Fruit fly (Drosophila melanogaster) whole organism, embryonic: Measurements from ENCODE around the gene CG14229.

Experiments
- BEAF-32 ChIP-seq: fragments of 200-800 bp; sonication (Bioruptor generic); optimal IDR thresholded peaks from 3 replicates; lab custom pipeline; 2017; ENCODE audit warnings: missing biosample characterization, missing genetic modification characterization, mild to moderate bottlenecking, moderate library complexity, missing genetic modification reagents
- CG1024 ChIP-seq: fragments of 200-800 bp; sonication (Bioruptor generic); IDR thresholded peaks from 2 replicates; pipeline ENCODE4 v1.3.6; 2022; ENCODE audit warnings: missing biosample characterization, missing genetic modification characterization
- CG10274 ChIP-seq: fragments of 200-800 bp; sonication (Bioruptor generic); optimal IDR thresholded peaks from 3 replicates; lab custom pipeline; 2017; ENCODE audit warnings: missing biosample characterization, mild to moderate bottlenecking, missing genetic modification characterization
- CG10543 ChIP-seq: fragments of 200-800 bp; sonication (Bioruptor generic); optimal IDR thresholded peaks from 3 replicates; lab custom pipeline; 2017; ENCODE audit warnings: missing biosample characterization, mild to moderate bottlenecking, missing genetic modification characterization, moderate library complexity
- CG11085 ChIP-seq: fragments of 200-800 bp; sonication (Bioruptor generic); IDR thresholded peaks from 2 replicates; pipeline ENCODE4 v1.3.6; 2022; ENCODE audit warnings: missing biosample characterization, missing genetic modification characterization
- CG12071 ChIP-seq: fragments of 200-800 bp; sonication (Bioruptor generic); optimal IDR thresholded peaks from 3 replicates; lab custom pipeline; 2018; ENCODE audit warnings: missing biosample characterization, mild to moderate bottlenecking, missing genetic modification characterization
- CG12104 ChIP-seq: fragments of 200-800 bp; sonication (Bioruptor generic); optimal IDR thresholded peaks from 3 replicates; lab custom pipeline; 2016; ENCODE audit warnings: missing biosample characterization, missing genetic modification characterization
- CG13894 ChIP-seq: fragments of 200-800 bp; sonication (Bioruptor generic); optimal IDR thresholded peaks from 3 replicates; lab custom pipeline; 2018; ENCODE audit warnings: missing biosample characterization, mild to moderate bottlenecking, missing genetic modification characterization, moderate library complexity
- CG14014 ChIP-seq: fragments of 200-800 bp; sonication (Bioruptor generic); IDR thresholded peaks from 2 replicates; pipeline ENCODE4 v1.3.6; 2022; ENCODE audit warnings: missing biosample characterization, missing genetic modification characterization
- CG14441 ChIP-seq: fragments of 200-800 bp; sonication (Bioruptor generic); IDR thresholded peaks from 2 replicates; pipeline ENCODE4 v1.3.6; 2022; ENCODE audit warnings: missing biosample characterization, missing genetic modification characterization
- CG15073 ChIP-seq: fragments of 200-800 bp; sonication (Bioruptor generic); optimal IDR thresholded peaks from 2 replicates; lab custom pipeline; 2016; ENCODE audit warnings: missing biosample characterization, missing genetic modification characterization
- CG2875 ChIP-seq: fragments of 200-800 bp; sonication (Bioruptor generic); optimal IDR thresholded peaks from 2 replicates; lab custom pipeline; 2017; ENCODE audit warnings: missing biosample characterization, mild to moderate bottlenecking, missing genetic modification characterization, missing genetic modification reagents
- CG31388 ChIP-seq: fragments of 200-800 bp; sonication (Bioruptor generic); optimal IDR thresholded peaks from 2 replicates; lab custom pipeline; 2016; ENCODE audit warnings: missing biosample characterization, missing genetic modification characterization
- CG32532 ChIP-seq: fragments of 200-800 bp; sonication (Bioruptor generic); IDR thresholded peaks from 2 replicates; pipeline ENCODE4 v1.3.6; 2022; ENCODE audit warnings: missing biosample characterization, missing genetic modification characterization
- CG33213 ChIP-seq: fragments of 200-800 bp; sonication (Bioruptor generic); optimal IDR thresholded peaks from 3 replicates; lab custom pipeline; 2016; ENCODE audit warnings: missing biosample characterization, missing genetic modification characterization
- CG3726 ChIP-seq: fragments of 200-800 bp; sonication (Bioruptor generic); IDR thresholded peaks from 3 replicates; pipeline ENCODE4, ENCODE4 v1.3.6; 2022; ENCODE audit warnings: missing biosample characterization, missing genetic modification characterization
- CG7556 ChIP-seq: fragments of 200-800 bp; sonication (Bioruptor generic); optimal IDR thresholded peaks from 2 replicates; lab custom pipeline; 2017; ENCODE audit warnings: missing biosample characterization, mild to moderate bottlenecking, missing genetic modification characterization
- CG8478 ChIP-seq: fragments of >200 bp; optimal IDR thresholded peaks from 2 replicates; lab custom pipeline; 2018
- CG9876 ChIP-seq: fragments of 200-800 bp; sonication (Bioruptor generic); optimal IDR thresholded peaks from 2 replicates; lab custom pipeline; 2016; ENCODE audit warnings: missing biosample characterization, missing genetic modification characterization
- Eip74EF ChIP-seq, 2 experiments: fragments of 200-800 bp in 1 of 2; fragments of >200 bp in 1 of 2; sonication (Bioruptor generic) in 1 of 2; optimal IDR thresholded peaks; 2 replicates each; lab custom pipeline; 2017 to 2019; ENCODE audit warnings: missing biosample characterization in 2 of 2, missing genetic modification characterization in 2 of 2, mild to moderate bottlenecking in 1 of 2, moderate library complexity in 1 of 2
- Elba2 ChIP-seq: fragments of 200-800 bp; sonication (Bioruptor generic); optimal IDR thresholded peaks from 3 replicates; lab custom pipeline; 2016; ENCODE audit warnings: missing biosample characterization, missing genetic modification characterization
- Lim3 ChIP-seq: fragments of 200-800 bp; sonication (Bioruptor generic); IDR thresholded peaks from 2 replicates; pipeline ENCODE4 v1.3.6; 2022; ENCODE audit warnings: missing biosample characterization, missing genetic modification characterization
- MESR4 ChIP-seq: fragments of 200-800 bp; sonication (Bioruptor generic); optimal IDR thresholded peaks from 2 replicates; lab custom pipeline; 2018; ENCODE audit warnings: missing biosample characterization, mild to moderate bottlenecking, missing genetic modification characterization, moderate library complexity
- Nf-YC ChIP-seq: fragments of 200-800 bp; optimal IDR thresholded peaks from 3 replicates; lab custom pipeline; 2019; ENCODE audit warnings: missing biosample characterization, mild to moderate bottlenecking, missing genetic modification characterization, moderate library complexity
- Side ChIP-seq: fragments of 200-800 bp; sonication (Bioruptor generic); optimal IDR thresholded peaks from 2 replicates; lab custom pipeline; 2016; ENCODE audit warnings: missing biosample characterization, missing genetic modification characterization
- Sin3A ChIP-seq: fragments of >200 bp; optimal IDR thresholded peaks from 2 replicates; lab custom pipeline; 2018
- bigmax ChIP-seq: fragments of 200-800 bp; sonication (Bioruptor generic); optimal IDR thresholded peaks from 2 replicates; lab custom pipeline; 2018; ENCODE audit warnings: missing biosample characterization, mild to moderate bottlenecking, missing genetic modification characterization
- cad ChIP-seq: fragments of >200 bp; optimal IDR thresholded peaks from 2 replicates; lab custom pipeline; 2017; ENCODE audit warnings: missing biosample characterization, missing genetic modification characterization
- cas ChIP-seq: fragments of 200-800 bp; sonication (Bioruptor generic); IDR thresholded peaks from 2 replicates; pipeline ENCODE4 v1.3.6; 2022; ENCODE audit warnings: missing biosample characterization, missing genetic modification characterization
- caup ChIP-seq: fragments of 200-800 bp; sonication (Bioruptor generic); optimal IDR thresholded peaks from 3 replicates; lab custom pipeline; 2017; ENCODE audit warnings: missing biosample characterization, mild to moderate bottlenecking, missing genetic modification characterization, moderate library complexity; ENCODE audit not compliant: severe bottlenecking
- cg ChIP-seq: fragments of 200-800 bp; sonication (Bioruptor generic); optimal IDR thresholded peaks from 3 replicates; lab custom pipeline; 2019; ENCODE audit warnings: missing biosample characterization, mild to moderate bottlenecking, missing genetic modification characterization, moderate library complexity
- crp ChIP-seq, 2 experiments: fragments of 200-800 bp; sonication (Bioruptor generic); optimal IDR thresholded peaks; 2 replicates in 1 of 2; 3 replicates in 1 of 2; lab custom pipeline; 2017; ENCODE audit warnings: missing biosample characterization in 2 of 2, missing genetic modification characterization in 2 of 2, mild to moderate bottlenecking in 1 of 2, moderate library complexity in 1 of 2
- cwo ChIP-seq: fragments of 200-800 bp; sonication (Bioruptor generic); optimal IDR thresholded peaks from 3 replicates; lab custom pipeline; 2017; ENCODE audit warnings: missing biosample characterization, missing genetic modification characterization, mild to moderate bottlenecking, moderate library complexity, missing genetic modification reagents
- dan ChIP-seq: fragments of 200-800 bp; sonication (Bioruptor generic); IDR thresholded peaks from 2 replicates; pipeline ENCODE4 v1.3.6; 2022; ENCODE audit warnings: missing biosample characterization, missing genetic modification characterization
- dimm ChIP-seq: fragments of 200-800 bp; sonication (Bioruptor generic); IDR thresholded peaks from 2 replicates; pipeline ENCODE4 v1.3.6; 2022; ENCODE audit warnings: missing biosample characterization, missing genetic modification characterization
- dmrt11E ChIP-seq: fragments of 200-800 bp; sonication (Bioruptor generic); optimal IDR thresholded peaks from 3 replicates; lab custom pipeline; 2018; ENCODE audit warnings: missing biosample characterization, mild to moderate bottlenecking, missing genetic modification characterization, moderate library complexity
- dpn ChIP-seq, 2 experiments: fragments of 200-800 bp; sonication (Bioruptor generic); optimal IDR thresholded peaks; 3 replicates each; lab custom pipeline; 2016; ENCODE audit warnings: missing biosample characterization in 2 of 2, missing genetic modification characterization in 2 of 2
- fd102C ChIP-seq: fragments of 200-800 bp; sonication (Bioruptor generic); optimal IDR thresholded peaks from 2 replicates; lab custom pipeline; 2018; ENCODE audit warnings: missing biosample characterization, mild to moderate bottlenecking, missing genetic modification characterization, moderate library complexity
- gt ChIP-seq: fragments of 200-800 bp; sonication (Bioruptor generic); IDR thresholded peaks from 2 replicates; pipeline ENCODE4 v1.3.6; 2022; ENCODE audit warnings: missing biosample characterization, missing genetic modification characterization
- hbn ChIP-seq: fragments of 200-800 bp; sonication (Bioruptor generic); IDR thresholded peaks from 2 replicates; pipeline ENCODE4 v1.3.6; 2022; ENCODE audit warnings: missing biosample characterization, missing genetic modification characterization; ENCODE audit not compliant: partially characterized antibody
- ken ChIP-seq: fragments of 200-800 bp; sonication (Bioruptor generic); IDR thresholded peaks from 3 replicates; pipeline ENCODE4 v1.3.6; 2022; ENCODE audit warnings: missing biosample characterization, missing genetic modification characterization
- klu ChIP-seq: fragments of 200-800 bp; sonication (Bioruptor generic); IDR thresholded peaks from 2 replicates; pipeline ENCODE4 v1.3.6; 2022; ENCODE audit warnings: missing biosample characterization, missing genetic modification characterization
- lmd ChIP-seq: fragments of 200-800 bp; sonication (Bioruptor generic); IDR thresholded peaks from 2 replicates; pipeline ENCODE4 v1.3.6; 2022; ENCODE audit warnings: missing biosample characterization, missing genetic modification characterization
- ro ChIP-seq: fragments of 200-800 bp; sonication (Bioruptor generic); IDR thresholded peaks from 2 replicates; pipeline ENCODE4 v1.3.6; 2022; ENCODE audit warnings: missing biosample characterization, missing genetic modification characterization
- sima ChIP-seq: fragments of 200-800 bp; sonication (Bioruptor generic); optimal IDR thresholded peaks from 2 replicates; lab custom pipeline; 2016; ENCODE audit warnings: missing biosample characterization, missing genetic modification characterization
- sisA ChIP-seq: fragments of 200-800 bp; sonication (Bioruptor generic); IDR thresholded peaks from 2 replicates; pipeline ENCODE4 v1.3.6; 2022; ENCODE audit warnings: missing biosample characterization, missing genetic modification characterization
- stwl ChIP-seq: fragments of 200-800 bp; sonication (Bioruptor generic); optimal IDR thresholded peaks from 3 replicates; lab custom pipeline; 2018; ENCODE audit warnings: missing biosample characterization, mild to moderate bottlenecking, missing genetic modification characterization, moderate library complexity
- twi ChIP-seq: fragments of 200-800 bp; optimal IDR thresholded peaks from 2 replicates; lab custom pipeline; 2019; ENCODE audit warnings: missing biosample characterization, mild to moderate bottlenecking, missing genetic modification characterization, moderate library complexity
- zen ChIP-seq: fragments of 200-800 bp; sonication (Bioruptor generic); optimal IDR thresholded peaks from 3 replicates; lab custom pipeline; 2018; ENCODE audit warnings: missing biosample characterization, mild to moderate bottlenecking, missing genetic modification characterization, moderate library complexity
- zen2 ChIP-seq: fragments of 200-800 bp; sonication (Bioruptor generic); IDR thresholded peaks from 3 replicates; pipeline ENCODE4 v1.3.6; 2022; ENCODE audit warnings: missing biosample characterization, missing genetic modification characterization; ENCODE audit not compliant: partially characterized antibody
- zfh2 ChIP-seq: fragments of 200-800 bp; sonication (Bioruptor generic); optimal IDR thresholded peaks from 2 replicates; lab custom pipeline; 2016; ENCODE audit warnings: missing biosample characterization, missing genetic modification characterization

The CG14229 gene

DNA sequence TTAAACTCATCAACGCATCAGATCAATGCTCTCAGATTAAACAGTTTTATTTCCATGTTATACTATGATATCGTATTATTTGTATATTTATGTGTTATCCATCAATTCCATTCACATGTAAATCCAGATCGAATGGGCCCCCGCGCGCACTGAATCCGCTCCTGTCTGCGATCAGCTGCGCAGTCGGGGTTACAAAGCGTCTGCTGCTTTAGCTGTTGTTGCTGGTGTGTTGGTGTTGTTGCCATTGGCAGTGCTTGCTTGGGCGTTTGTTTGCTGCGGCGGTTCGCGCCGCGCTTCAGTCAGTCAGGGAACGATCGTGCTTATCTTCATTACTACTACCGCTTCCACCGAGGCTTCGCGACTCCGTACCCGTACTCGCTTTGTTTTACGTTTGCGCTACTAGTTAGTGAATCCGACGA is 28.1 kb downstream of the CG14229 start, which contains the start of gene Zw (continued):
- TF ChIP-seq gt (GFP tag; lab: Robert Waterston, UW): no peak
- peak; percentile 35; the same call in 1 of the 2 replicates for TF ChIP-seq klu (GFP tag; lab: Robert Waterston, UW)
- TF ChIP-seq CG9876 (GFP tag; lab: Kevin White, UChicago): no peak
- TF ChIP-seq ro (GFP tag; lab: Robert Waterston, UW): no peak
- TF ChIP-seq CG10274: no peak
- no peak for TF ChIP-seq cas (GFP tag; lab: Robert Waterston, UW)
- TF ChIP-seq CG8478 (lab: Kevin White, UChicago): no peak
- TF ChIP-seq zen (tag; lab: Kevin White, UChicago): peak; percentile 20
- peak; percentile 30 for TF ChIP-seq dmrt11E (tag; lab: Kevin White, UChicago)
- TF ChIP-seq cad (GFP tag; lab: Kevin White, UChicago): no peak
- peak; percentile 35; the same call in 1 of the 2 replicates for TF ChIP-seq CG14014
- peak; percentile 9 for TF ChIP-seq caup (GFP tag; lab: Kevin White, UChicago)
- no peak for TF ChIP-seq zen2 (GFP tag; lab: Robert Waterston, UW)
- TF ChIP-seq CG13894 (tag; lab: Kevin White, UChicago): no peak
- TF ChIP-seq crp (GFP tag; optimal IDR thresholded peaks at IDR 0.05; lab: Kevin White, UChicago): peak in 1 of 2 experiments; percentile 70
- no peak for TF ChIP-seq CG15073 (GFP tag; lab: Kevin White, UChicago)
- TF ChIP-seq CG31388 (GFP tag; lab: Kevin White, UChicago): no peak
- TF ChIP-seq CG1024 (GFP tag; lab: Robert Waterston, UW): 0 out of 2 replicates have a peak, but pooled peaks have one; percentile 7
- TF ChIP-seq CG12104: no peak
- no peak for TF ChIP-seq stwl
- TF ChIP-seq Sin3A (lab: Kevin White, UChicago): no peak
- peak; percentile 68 for TF ChIP-seq CG10543 (GFP tag; lab: Kevin White, UChicago)
- TF ChIP-seq Lim3 (GFP tag; lab: Robert Waterston, UW): no peak
- no peak for TF ChIP-seq hbn
- no peak for TF ChIP-seq MESR4 (GFP tag; lab: Kevin White, UChicago)
- peak; percentile 1 for TF ChIP-seq Nf-YC (tag; lab: Kevin White, UChicago)
- TF ChIP-seq CG2875 (GFP tag; lab: Kevin White, UChicago): no peak
- peak; percentile 28 for TF ChIP-seq cg (GFP tag; lab: Kevin White, UChicago)
- TF ChIP-seq CG12071 (GFP tag; lab: Kevin White, UChicago): peak; percentile 9
- TF ChIP-seq sima (GFP tag; lab: Kevin White, UChicago): no peak
- no peak for TF ChIP-seq BEAF-32
- TF ChIP-seq twi (tag; lab: Kevin White, UChicago): peak; percentile 36
- TF ChIP-seq dpn (GFP tag; optimal IDR thresholded peaks at IDR 0.05; lab: Kevin White, UChicago): peak; percentile 53 to 55
- peak; percentile 24 for TF ChIP-seq Side (GFP tag; lab: Kevin White, UChicago)
- TF ChIP-seq lmd (GFP tag; lab: Robert Waterston, UW): peak; percentile 47; the same call in 1 of the 2 replicates
- peak; percentile 40; the same call in 1 of the 2 replicates for TF ChIP-seq CG14441
- no peak for TF ChIP-seq Eip74EF (GFP tag; optimal IDR thresholded peaks at IDR 0.05; lab: Kevin White, UChicago)
- peak; percentile 71 for TF ChIP-seq sisA
- TF ChIP-seq cwo (GFP tag; lab: Kevin White, UChicago): no peak
- peak; percentile 60 for TF ChIP-seq CG11085 (GFP tag; lab: Robert Waterston, UW)
- peak; percentile 80 for TF ChIP-seq CG32532
- no peak for TF ChIP-seq dimm
- TF ChIP-seq CG33213: peak; percentile 4
- 0 out of 2 replicates have a peak, but pooled peaks have one; percentile 8 for TF ChIP-seq dan (GFP tag; lab: Robert Waterston, UW)
- no peak for TF ChIP-seq Elba2 (GFP tag; lab: Kevin White, UChicago)
- TF ChIP-seq bigmax (GFP tag; lab: Kevin White, UChicago): no peak
- no peak for TF ChIP-seq CG3726
- peak; percentile 59 for TF ChIP-seq zfh2 (GFP tag; lab: Kevin White, UChicago)
- no peak for TF ChIP-seq CG7556 (GFP tag; lab: Kevin White, UChicago)
- TF ChIP-seq fd102C (GFP tag; lab: Kevin White, UChicago): no peak
- peak; percentile 55; the same call in 1 of the 3 replicates for TF ChIP-seq ken (GFP tag; lab: Robert Waterston, UW)
